Worm (Caenorhabditis elegans) whole organism, young adult: ENCODE measurements around the gene ctns-1.

Experiments used
- F23B12.7 ChIP-seq: sonication (generic microtip); optimal IDR thresholded peaks from 2 replicates; lab custom pipeline; 2017; ENCODE audit warnings: missing genetic modification characterization, mild to moderate bottlenecking, missing compliant biosample characterization, antibody characterized with exemption, moderate library complexity; ENCODE audit not compliant: insufficient read depth
- F37B4.10 ChIP-seq: fragments of 200-800 bp; sonication (Bioruptor generic); IDR thresholded peaks from 2 replicates; pipeline ENCODE4 v1.3.6; 2022; ENCODE audit warnings: missing genetic modification characterization, missing compliant biosample characterization
- K12H6.12 ChIP-seq: fragments of 200-800 bp; sonication (Bioruptor generic); optimal IDR thresholded peaks from 2 replicates; lab custom pipeline; 2018; ENCODE audit warnings: mild to moderate bottlenecking, missing genetic modification characterization, missing compliant biosample characterization
- Y53F4B.3 ChIP-seq: fragments of 200-800 bp; sonication (Bioruptor generic); IDR thresholded peaks from 2 replicates; pipeline ENCODE4 v1.3.6; 2022; ENCODE audit warnings: missing genetic modification reagents, missing genetic modification characterization, missing compliant biosample characterization
- Y56A3A.18 ChIP-seq: fragments of 200-800 bp; sonication (Bioruptor generic); IDR thresholded peaks from 2 replicates; pipeline ENCODE4 v1.3.6; 2022; ENCODE audit warnings: missing genetic modification reagents, missing genetic modification characterization, missing compliant biosample characterization
- ZK185.1 ChIP-seq: sonication (generic microtip); optimal IDR thresholded peaks from 2 replicates; lab custom pipeline; 2016; ENCODE audit warnings: mild to moderate bottlenecking, missing genetic modification characterization, missing compliant biosample characterization; ENCODE audit not compliant: poor library complexity, severe bottlenecking
- akir-1 ChIP-seq: fragments of 200-800 bp; sonication (Bioruptor generic); optimal IDR thresholded peaks from 2 replicates; lab custom pipeline; 2018; ENCODE audit warnings: mild to moderate bottlenecking, missing genetic modification characterization, moderate library complexity, missing compliant biosample characterization
- ama-1 ChIP-seq, 3 experiments: fragments of 150-350 bp in 1 of 3; sonication (generic microtip) in 2 of 3; optimal IDR thresholded peaks; 2 replicates each; lab custom pipeline; 2014 to 2018; ENCODE audit warnings: missing biosample characterization in 2 of 3, missing genetic modification characterization in 2 of 3, missing genetic modification reagents in 2 of 3
- aptf-3 ChIP-seq: fragments of 200-800 bp; sonication (Bioruptor generic); IDR thresholded peaks from 2 replicates; pipeline ENCODE4 v1.3.6; 2022; ENCODE audit warnings: missing genetic modification characterization, missing compliant biosample characterization
- athp-1 ChIP-seq: sonication (generic microtip); optimal IDR thresholded peaks from 2 replicates; lab custom pipeline; 2017; ENCODE audit warnings: mild to moderate bottlenecking, missing genetic modification characterization, missing compliant biosample characterization
- bed-2 ChIP-seq: fragments of 200-800 bp; sonication (Bioruptor generic); IDR thresholded peaks from 2 replicates; pipeline ENCODE4 v1.3.6; 2022; ENCODE audit warnings: missing genetic modification reagents, missing genetic modification characterization, missing compliant biosample characterization
- cebp-2 ChIP-seq: fragments of 200-800 bp; sonication (Bioruptor generic); IDR thresholded peaks from 2 replicates; pipeline ENCODE4 v1.3.6; 2022; ENCODE audit warnings: missing genetic modification characterization, missing compliant biosample characterization
- ceh-100 ChIP-seq: fragments of 200-800 bp; sonication (Bioruptor generic); IDR thresholded peaks from 2 replicates; pipeline ENCODE4 v1.3.6; 2022; ENCODE audit warnings: missing genetic modification reagents, missing genetic modification characterization, missing compliant biosample characterization
- ceh-58 ChIP-seq: fragments of 200-800 bp; sonication (Bioruptor generic); IDR thresholded peaks from 2 replicates; pipeline ENCODE4 v1.3.6; 2022; ENCODE audit warnings: missing genetic modification characterization, missing compliant biosample characterization
- dox-1 ChIP-seq: fragments of 200-800 bp; sonication (Bioruptor generic); IDR thresholded peaks from 2 replicates; pipeline ENCODE4 v1.3.6; 2022; ENCODE audit warnings: missing genetic modification reagents, missing genetic modification characterization, missing compliant biosample characterization
- dpl-1 ChIP-seq: fragments of 150-350 bp; optimal IDR thresholded peaks from 2 replicates; lab custom pipeline; 2014; ENCODE audit warnings: missing biosample characterization, missing genetic modification reagents, missing genetic modification characterization
- efl-1 ChIP-seq: fragments of 150-350 bp; optimal IDR thresholded peaks from 2 replicates; lab custom pipeline; 2014; ENCODE audit warnings: missing biosample characterization, missing genetic modification reagents, missing genetic modification characterization
- egl-18 ChIP-seq: fragments of 200-800 bp; sonication (Bioruptor generic); IDR thresholded peaks from 2 replicates; pipeline ENCODE4 v1.3.6; 2022; ENCODE audit warnings: missing genetic modification reagents, missing genetic modification characterization, missing compliant biosample characterization
- egl-44 ChIP-seq: fragments of 200-800 bp; sonication (Bioruptor generic); IDR thresholded peaks from 2 replicates; pipeline ENCODE4 v1.3.6; 2022; ENCODE audit warnings: missing genetic modification reagents, missing genetic modification characterization, missing compliant biosample characterization
- ekl-4 ChIP-seq: fragments of 200-800 bp; sonication (Bioruptor generic); IDR thresholded peaks from 2 replicates; pipeline ENCODE4 v1.3.6; 2022; ENCODE audit warnings: missing genetic modification reagents, missing genetic modification characterization, missing compliant biosample characterization
- gei-17 ChIP-seq: fragments of 200-800 bp; sonication (Bioruptor generic); optimal IDR thresholded peaks from 2 replicates; lab custom pipeline; 2018; ENCODE audit warnings: mild to moderate bottlenecking, missing genetic modification characterization, missing compliant biosample characterization
- lag-1 ChIP-seq: fragments of 200-800 bp; sonication (Bioruptor generic); IDR thresholded peaks from 2 replicates; pipeline ENCODE4 v1.3.6; 2022; ENCODE audit warnings: missing genetic modification reagents, missing genetic modification characterization, missing compliant biosample characterization
- lin-35 ChIP-seq, 3 experiments: fragments of 150-350 bp in 2 of 3; sonication (generic microtip) in 1 of 3; optimal IDR thresholded peaks; 2 replicates each; lab custom pipeline; 2014 to 2018; ENCODE audit warnings: missing biosample characterization in 3 of 3, missing genetic modification characterization in 3 of 3, missing genetic modification reagents in 3 of 3
- lin-54 ChIP-seq: fragments of 200-800 bp; sonication (Bioruptor generic); optimal IDR thresholded peaks from 2 replicates; lab custom pipeline; 2018; ENCODE audit warnings: mild to moderate bottlenecking, missing genetic modification characterization, missing compliant biosample characterization
- madf-8 ChIP-seq: fragments of 200-800 bp; sonication (Bioruptor generic); conservative IDR thresholded peaks from 2 replicates; pipeline ENCODE4 v1.3.6; 2022; ENCODE audit warnings: missing genetic modification reagents, missing genetic modification characterization, missing compliant biosample characterization
- mel-28 ChIP-seq: sonication (generic microtip); optimal IDR thresholded peaks from 2 replicates; lab custom pipeline; 2016; ENCODE audit warnings: borderline replicate concordance, mild to moderate bottlenecking, missing genetic modification characterization, missing compliant biosample characterization
- mes-4 ChIP-seq: sonication (generic microtip); optimal IDR thresholded peaks from 2 replicates; lab custom pipeline; 2016; ENCODE audit warnings: missing genotype, missing genetic modification characterization, missing compliant biosample characterization
- mxl-1 ChIP-seq: sonication (generic microtip); optimal IDR thresholded peaks from 2 replicates; lab custom pipeline; 2016; ENCODE audit warnings: missing genetic modification characterization, missing compliant biosample characterization
- nfya-2 ChIP-seq: fragments of 200-800 bp; sonication (Bioruptor generic); IDR thresholded peaks from 2 replicates; pipeline ENCODE4 v1.3.6; 2022; ENCODE audit warnings: missing genetic modification reagents, missing genetic modification characterization, missing compliant biosample characterization
- nhr-120 ChIP-seq: fragments of 200-800 bp; sonication (Bioruptor generic); IDR thresholded peaks from 2 replicates; pipeline ENCODE4 v1.3.6; 2022; ENCODE audit warnings: missing genetic modification characterization, missing compliant biosample characterization
- nhr-80 ChIP-seq: sonication (generic microtip); optimal IDR thresholded peaks from 2 replicates; lab custom pipeline; 2016; ENCODE audit warnings: missing genetic modification characterization, missing compliant biosample characterization
- nhr-90 ChIP-seq: sonication (generic microtip); optimal IDR thresholded peaks from 2 replicates; lab custom pipeline; 2016; ENCODE audit warnings: missing genotype, mild to moderate bottlenecking, missing genetic modification characterization, missing compliant biosample characterization
- repo-1 ChIP-seq: sonication (generic microtip); optimal IDR thresholded peaks from 2 replicates; lab custom pipeline; 2017; ENCODE audit warnings: mild to moderate bottlenecking, missing genetic modification characterization, missing compliant biosample characterization
- sdz-38 ChIP-seq: sonication (generic microtip); optimal IDR thresholded peaks from 2 replicates; lab custom pipeline; 2016; ENCODE audit warnings: missing genotype, missing genetic modification characterization, missing compliant biosample characterization
- snpc-3.4 ChIP-seq: sonication (generic microtip); optimal IDR thresholded peaks from 2 replicates; lab custom pipeline; 2017; ENCODE audit warnings: missing genetic modification characterization, mild to moderate bottlenecking, missing compliant biosample characterization, antibody characterized with exemption, moderate library complexity, missing genotype, missing genetic modification reagents
- snpc-4 ChIP-seq, 5 experiments: fragments of 150-350 bp in 1 of 5; sonication (generic microtip) in 4 of 5; optimal IDR thresholded peaks; 2 replicates each; lab custom pipeline; 2014 to 2018; ENCODE audit warnings: missing genetic modification characterization in 5 of 5, missing biosample characterization in 3 of 5, antibody characterized with exemption in 2 of 5, mild to moderate bottlenecking in 2 of 5, missing compliant biosample characterization in 2 of 5, missing genotype in 2 of 5, moderate library complexity in 2 of 5, missing genetic modification reagents in 1 of 5
- somi-1 ChIP-seq: fragments of 200-800 bp; sonication (Bioruptor generic); optimal IDR thresholded peaks from 2 replicates; lab custom pipeline; 2018; ENCODE audit warnings: mild to moderate bottlenecking, missing genetic modification characterization, missing compliant biosample characterization
- tbp1 ChIP-seq: fragments of 200-800 bp; sonication (Bioruptor generic); optimal IDR thresholded peaks from 2 replicates; lab custom pipeline; 2018; ENCODE audit warnings: mild to moderate bottlenecking, missing genetic modification characterization, missing compliant biosample characterization
- zfh-2 ChIP-seq: fragments of 200-800 bp; sonication (Bioruptor generic); conservative IDR thresholded peaks from 2 replicates; pipeline ENCODE4 v1.3.6; 2022; ENCODE audit warnings: missing genetic modification reagents, missing genetic modification characterization, missing compliant biosample characterization
- ztf-18 ChIP-seq: sonication (generic microtip); optimal IDR thresholded peaks from 2 replicates; lab custom pipeline; 2016; ENCODE audit warnings: missing genotype, mild to moderate bottlenecking, missing genetic modification characterization, missing compliant biosample characterization
- ztf-22 ChIP-seq: fragments of 200-800 bp; sonication (Bioruptor generic); optimal IDR thresholded peaks from 2 replicates; lab custom pipeline; 2018; ENCODE audit warnings: mild to moderate bottlenecking, missing genetic modification characterization, moderate library complexity, missing compliant biosample characterization
- ztf-6 ChIP-seq: fragments of 200-800 bp; sonication (Bioruptor generic); IDR thresholded peaks from 2 replicates; pipeline ENCODE4 v1.3.6; 2022; ENCODE audit warnings: missing genetic modification reagents, missing genetic modification characterization, missing compliant biosample characterization

ctns-1 gene

DNA sequence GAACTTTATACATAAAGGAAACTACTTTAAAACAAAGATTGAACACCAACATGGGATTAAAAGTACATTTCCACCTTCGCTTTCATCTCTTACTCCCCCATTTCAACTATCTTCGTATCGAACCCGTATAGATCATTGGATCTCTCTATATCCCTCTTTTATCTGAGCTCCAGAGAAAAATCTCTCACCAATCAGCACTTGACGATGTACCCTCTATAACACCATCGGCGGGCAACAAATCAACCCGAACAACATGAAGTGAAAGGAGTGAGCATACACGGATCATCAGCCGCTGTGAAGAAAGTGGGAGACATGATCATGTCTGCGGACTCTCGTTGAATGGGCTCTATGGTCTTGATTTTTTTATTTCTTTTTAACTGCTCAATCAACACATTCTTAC is 19.3 kb downstream of the ctns-1 start:
- TF ChIP-seq mxl-1 (tag; lab: Kevin White, UChicago) (no peak), ztf-22 (GFP tag; lab: Kevin White, UChicago) (no peak), ceh-100 (GFP tag; lab: Robert Waterston, UW) (no peak), lag-1 (GFP tag; lab: Robert Waterston, UW) (no peak), snpc-3.4 (no peak), sdz-38 (tag; lab: Kevin White, UChicago) (no peak), dox-1 (GFP tag; lab: Robert Waterston, UW) (no peak), aptf-3 (GFP tag; lab: Robert Waterston, UW) (no peak), mel-28 (tag; lab: Kevin White, UChicago) (no peak), egl-44 (GFP tag; lab: Robert Waterston, UW) (no peak), nhr-90 (tag; lab: Kevin White, UChicago) (no peak), cebp-2 (GFP tag; lab: Robert Waterston, UW) (no peak), ekl-4 (GFP tag; lab: Robert Waterston, UW) (no peak), nhr-120 (no peak), lin-35 (GFP tag; optimal IDR thresholded peaks at IDR 0.05; lab: Kevin White, UChicago) (no peak)

DNA sequence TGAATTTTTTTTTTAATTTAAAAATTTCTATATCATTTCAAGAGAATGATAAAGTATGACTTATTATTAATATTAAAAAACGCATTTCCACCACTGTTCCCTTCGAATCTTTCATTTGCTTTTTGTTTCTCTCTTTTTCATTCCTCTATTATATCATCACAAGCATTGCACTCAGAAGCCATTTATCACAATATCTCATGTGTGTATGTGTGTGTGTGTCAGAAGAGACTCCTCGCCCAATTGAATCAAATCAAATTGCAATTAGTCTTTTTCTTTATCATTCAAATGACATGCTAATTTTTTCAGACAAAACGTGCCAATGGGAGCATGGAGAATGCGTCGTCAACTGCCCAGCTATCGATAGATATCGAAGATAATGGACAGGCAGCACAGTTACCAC is 20.6 kb downstream of the ctns-1 start, which contains the start of gene unc-105:
TSS of gene unc-105 (plus strand) at position 301 of the 400 bp plus-strand sequence.
- TF ChIP-seq Y53F4B.3 (GFP tag; lab: Robert Waterston, UW), result no peak
- no peak for TF ChIP-seq zfh-2 (GFP tag; lab: Robert Waterston, UW)
- no peak for TF ChIP-seq K12H6.12 (tag; lab: Kevin White, UChicago)
- TF ChIP-seq, all 124 proteins: peak for 0

DNA sequence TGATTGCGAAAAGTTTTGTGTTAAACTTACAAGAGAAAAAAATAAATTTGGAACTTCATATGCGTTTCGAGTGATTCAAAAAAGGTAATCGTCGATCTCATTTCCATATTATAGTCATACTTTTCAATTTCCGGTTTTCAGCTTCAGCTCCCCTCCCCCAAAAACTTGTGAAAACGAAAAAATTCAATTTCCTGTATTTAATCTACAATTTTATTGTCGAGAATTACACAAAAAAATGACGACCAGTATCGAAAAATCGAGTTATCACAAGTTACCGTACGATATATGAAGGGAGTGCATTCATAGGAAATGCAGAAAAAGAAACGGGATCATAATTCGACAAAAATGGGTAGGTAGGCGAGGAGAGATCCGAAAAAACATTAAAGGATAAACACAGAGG is 24.7 kb downstream of the ctns-1 start, which contains the start of gene lron-4:
TSS of gene lron-4 (minus strand) at position 101 of the 400 bp plus-strand sequence.
- no peak for TF ChIP-seq ceh-58
- no peak for TF ChIP-seq somi-1 (GFP tag; lab: Kevin White, UChicago)
- TF ChIP-seq athp-1 (tag; lab: Kevin White, UChicago), result no peak
- no peak for TF ChIP-seq nhr-80 (tag; lab: Kevin White, UChicago)
- TF ChIP-seq madf-8, result no peak
- TF ChIP-seq lin-35 (GFP tag; optimal IDR thresholded peaks at IDR 0.05; lab: Kevin White, UChicago), result no peak
- no peak for TF ChIP-seq bed-2
- TF ChIP-seq repo-1 (tag; lab: Kevin White, UChicago), result no peak
- TF ChIP-seq mel-28 (tag; lab: Kevin White, UChicago), result no peak
- no peak for TF ChIP-seq ama-1 (optimal IDR thresholded peaks at IDR 0.05; lab: Kevin White, UChicago)
- no peak for TF ChIP-seq ama-1 (GFP tag; optimal IDR thresholded peaks at IDR 0.05; lab: Kevin White, UChicago)
- TF ChIP-seq nfya-2 (GFP tag; lab: Robert Waterston, UW), result no peak
- no peak for TF ChIP-seq F37B4.10 (GFP tag; lab: Robert Waterston, UW)

DNA sequence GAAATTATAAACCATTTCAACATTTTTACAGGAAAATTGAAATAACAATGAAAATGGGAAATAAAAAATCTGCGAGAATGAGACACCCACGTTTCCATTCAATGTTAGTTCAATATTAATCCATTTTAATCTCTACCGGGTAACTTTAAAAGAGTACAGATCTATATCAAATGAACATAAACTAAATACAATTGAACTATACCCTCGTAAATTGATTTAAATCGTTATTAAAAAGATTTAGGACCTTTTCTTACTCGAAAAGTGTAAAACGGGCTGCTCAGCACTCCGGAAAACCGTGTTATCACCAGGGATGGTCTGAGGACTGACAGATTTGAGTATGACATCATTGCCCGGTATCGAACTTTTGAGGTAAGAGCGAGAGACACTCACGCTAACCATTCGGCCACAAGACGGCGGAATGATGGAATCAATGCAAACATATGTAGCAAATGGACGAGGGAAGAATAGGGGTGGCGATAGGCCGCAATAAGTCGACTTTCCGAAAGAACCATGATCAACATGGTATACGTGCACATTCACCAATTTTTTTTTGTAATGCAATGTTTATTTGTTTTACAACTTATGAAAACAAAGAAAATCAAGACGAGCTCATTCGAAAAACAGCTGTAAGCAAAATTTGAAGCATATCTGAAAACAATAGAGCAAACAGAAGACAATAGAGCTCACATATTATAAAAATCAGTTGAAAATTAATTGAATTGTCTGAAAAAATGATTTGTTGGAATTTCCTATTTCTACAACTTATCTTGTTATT is 29.6 kb downstream of the ctns-1 start, which contains the start of the genes chst-1 and C41C4.9:
TSS of gene chst-1 (minus strand) at position 51 of the 775 bp plus-strand sequence.
TSS of gene C41C4.9 (plus strand) at position 725 of the 775 bp plus-strand sequence.
- TF ChIP-seq K12H6.12 (tag; lab: Kevin White, UChicago), result peak; percentile 57
- TF ChIP-seq akir-1, result peak; percentile 77
- peak; percentile 93 for TF ChIP-seq Y56A3A.18 (GFP tag; lab: Robert Waterston, UW)
- no peak for TF ChIP-seq dpl-1 (GFP tag; lab: Kevin White, UChicago)
- TF ChIP-seq tbp1 (GFP tag; lab: Kevin White, UChicago), result peak; percentile 96
- TF ChIP-seq gei-17 (GFP tag; lab: Kevin White, UChicago), result no peak
- TF ChIP-seq mes-4 (tag; lab: Kevin White, UChicago), result peak; percentile 68
- TF ChIP-seq snpc-4 (GFP tag; optimal IDR thresholded peaks at IDR 0.05; lab: Kevin White, UChicago), result peak; percentile 67
- peak in 2 of 4 experiments; percentile 74 to 75 for TF ChIP-seq snpc-4 (tag; optimal IDR thresholded peaks at IDR 0.05; lab: Kevin White, UChicago)
- no peak for TF ChIP-seq athp-1 (tag; lab: Kevin White, UChicago)
- peak; percentile 84 for TF ChIP-seq lin-54 (GFP tag; lab: Kevin White, UChicago)
- TF ChIP-seq F23B12.7, result peak; percentile 81
- no peak for TF ChIP-seq Y53F4B.3 (GFP tag; lab: Robert Waterston, UW)
- TF ChIP-seq egl-18 (GFP tag; lab: Robert Waterston, UW), result no peak
- peak; percentile 80 for TF ChIP-seq ZK185.1 (tag; lab: Kevin White, UChicago)
- TF ChIP-seq ztf-18 (tag; lab: Kevin White, UChicago), result peak; percentile 87
- peak; percentile 43 for TF ChIP-seq efl-1 (GFP tag; lab: Kevin White, UChicago)
- TF ChIP-seq ztf-6 (GFP tag; lab: Robert Waterston, UW), result peak; percentile 29; the same call in 1 of the 2 replicates
